Fruit fly (Drosophila melanogaster) whole organism, embryonic: ENCODE results near the gene Coq2.

Source experiments
- Hr78 ChIP-seq, 2 experiments: fragments of 200-800 bp in 1 of 2; fragments of >200 bp in 1 of 2; sonication (Bioruptor generic) in 1 of 2; optimal IDR thresholded peaks; 2 replicates each; lab custom pipeline; 2017 to 2019; ENCODE audit warnings: missing biosample characterization in 2 of 2, missing genetic modification characterization in 2 of 2, mild to moderate bottlenecking in 1 of 2, moderate library complexity in 1 of 2
- ab ChIP-seq: fragments of 200-800 bp; sonication (Bioruptor generic); optimal IDR thresholded peaks from 2 replicates; lab custom pipeline; 2016; ENCODE audit warnings: missing biosample characterization, missing genetic modification characterization
- odd ChIP-seq: fragments of 200-800 bp; sonication (Bioruptor generic); optimal IDR thresholded peaks from 2 replicates; lab custom pipeline; 2017; ENCODE audit warnings: missing biosample characterization, mild to moderate bottlenecking, missing genetic modification characterization

DNA sequence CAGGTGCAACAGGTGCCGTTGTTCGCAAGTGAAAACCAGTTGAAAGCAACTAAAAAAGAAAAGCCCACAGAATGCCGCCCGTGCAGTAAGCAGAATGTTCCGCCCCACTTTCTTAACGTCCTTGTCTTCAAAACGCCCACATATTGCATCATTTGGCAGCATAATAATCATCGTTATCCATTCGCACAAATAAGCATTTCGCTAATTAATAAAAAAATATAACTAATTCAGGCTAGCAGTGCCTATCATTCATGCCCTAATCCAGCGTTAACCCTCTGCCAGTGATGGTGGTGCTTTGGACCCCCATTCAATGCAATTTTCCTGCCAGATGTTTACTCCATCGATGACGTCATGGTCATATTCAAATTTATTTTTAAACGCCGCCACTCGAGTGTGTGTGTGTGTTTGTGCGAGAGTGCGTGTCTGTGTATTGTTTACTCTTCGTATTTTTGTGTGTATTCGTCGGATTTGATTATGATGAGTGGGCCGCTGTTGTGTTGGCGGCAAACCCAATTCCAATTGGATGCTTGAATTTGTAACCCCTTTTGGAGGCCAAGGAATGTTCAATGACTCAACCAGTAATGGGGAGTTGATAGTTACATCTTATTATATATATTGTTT lies 41.1 kb upstream of the Coq2 start:
- TF ChIP-seq ab (GFP tag; lab: Kevin White, UChicago) (no peak), Hr78 (GFP tag; optimal IDR thresholded peaks at IDR 0.05; lab: Kevin White, UChicago) (no peak), odd (no peak)
